Fruit fly (Drosophila melanogaster): ENCODE results near the gene Nlp.

The Nlp gene

dm6 chr3R:30014977-30015514, 10.5 kb downstream of the Nlp start, which contains the start of gene CG7920 (continued):
- peak; percentile 25 for TF ChIP-seq NfI (GFP tag; optimal IDR thresholded peaks at IDR 0.05)
- TF ChIP-seq Hey (tag; optimal IDR thresholded peaks at IDR 0.05), result no peak
- TF ChIP-seq sug (tag; optimal IDR thresholded peaks at IDR 0.05), result no peak
- no peak for TF ChIP-seq Ada2b (GFP tag; IDR thresholded peaks at IDR 0.05)
- no peak for TF ChIP-seq CG32772 (GFP tag; IDR thresholded peaks at IDR 0.05)
- peak; percentile 43 for TF ChIP-seq CG17186 (GFP tag; optimal IDR thresholded peaks at IDR 0.05)
- TF ChIP-seq cwo (GFP tag; optimal IDR thresholded peaks at IDR 0.05), result peak; percentile 2
- TF ChIP-seq CG7928 (GFP tag; optimal IDR thresholded peaks at IDR 0.05), result no peak
- no peak for TF ChIP-seq CG3995 (GFP tag; optimal IDR thresholded peaks at IDR 0.05)
- TF ChIP-seq hth (optimal IDR thresholded peaks at IDR 0.05), result no peak
- TF ChIP-seq CG33213 (GFP tag; optimal IDR thresholded peaks at IDR 0.05), result peak; percentile 42
- TF ChIP-seq CG12391 (tag; optimal IDR thresholded peaks at IDR 0.05), result no peak
- TF ChIP-seq Usf (GFP tag; optimal IDR thresholded peaks at IDR 0.05), result no peak
- TF ChIP-seq gcm2 (GFP tag; optimal IDR thresholded peaks at IDR 0.05), result no peak
- TF ChIP-seq Taf1 (GFP tag; IDR thresholded peaks at IDR 0.05), result no peak
- TF ChIP-seq CG4360 (GFP tag; IDR thresholded peaks at IDR 0.05), result no peak
- TF ChIP-seq zf30C (GFP tag; optimal IDR thresholded peaks at IDR 0.05), result no peak
- TF ChIP-seq zfh1 (GFP tag; IDR thresholded peaks at IDR 0.05), result no peak
- no peak for TF ChIP-seq Ssrp (tag; optimal IDR thresholded peaks at IDR 0.05)
- no peak for TF ChIP-seq Six4 (GFP tag; optimal IDR thresholded peaks at IDR 0.05)
- no peak for TF ChIP-seq CG2199 (GFP tag; IDR thresholded peaks at IDR 0.05)
- peak; percentile 76 for TF ChIP-seq knrl (GFP tag; IDR thresholded peaks at IDR 0.05; ENCODE audit: partially characterized antibody)
- TF ChIP-seq HmgZ (tag; optimal IDR thresholded peaks at IDR 0.05), result peak; percentile 68
- TF ChIP-seq Eip74EF (GFP tag; optimal IDR thresholded peaks at IDR 0.05), result no peak
- no peak for TF ChIP-seq CG9932 (GFP tag; IDR thresholded peaks at IDR 0.05)
- no peak for TF ChIP-seq tll (GFP tag; optimal IDR thresholded peaks at IDR 0.05)
- peak; percentile 1 for TF ChIP-seq nmo (GFP tag; optimal IDR thresholded peaks at IDR 0.05)
- TF ChIP-seq CG18619 (GFP tag; optimal IDR thresholded peaks at IDR 0.05), result no peak
- TF ChIP-seq CG3838 (GFP tag; optimal IDR thresholded peaks at IDR 0.05), result no peak
- TF ChIP-seq CG13296 (GFP tag; optimal IDR thresholded peaks at IDR 0.05), result peak; percentile 48
- no peak for TF ChIP-seq CG4707 (GFP tag; optimal IDR thresholded peaks at IDR 0.05)
- TF ChIP-seq CHES-1-like (GFP tag; optimal IDR thresholded peaks at IDR 0.05), result peak; percentile 3
- TF ChIP-seq slou (GFP tag; optimal IDR thresholded peaks at IDR 0.05), result no peak
- no peak for TF ChIP-seq kay (GFP tag; optimal IDR thresholded peaks at IDR 0.05)
- no peak for TF ChIP-seq CG30431 (GFP tag; optimal IDR thresholded peaks at IDR 0.05)
- peak; percentile 14 for TF ChIP-seq Meics (GFP tag; optimal IDR thresholded peaks at IDR 0.05)
- TF ChIP-seq ssp (GFP tag; IDR thresholded peaks at IDR 0.05), result no peak
- peak; percentile 89 for TF ChIP-seq Dll (GFP tag; IDR thresholded peaks at IDR 0.05; ENCODE audit: partially characterized antibody)
- TF ChIP-seq Jarid2 (GFP tag; optimal IDR thresholded peaks at IDR 0.05), result peak; percentile 83
- TF ChIP-seq onecut (GFP tag; IDR thresholded peaks at IDR 0.05), result no peak
- no peak for TF ChIP-seq CG15011 (GFP tag; optimal IDR thresholded peaks at IDR 0.05)
- TF ChIP-seq Ets65A (GFP tag), result no peak
- no peak for TF ChIP-seq emc (GFP tag; optimal IDR thresholded peaks at IDR 0.05)
- no peak for TF ChIP-seq sim (GFP tag; IDR thresholded peaks at IDR 0.05)
- TF ChIP-seq pfk (GFP tag; optimal IDR thresholded peaks at IDR 0.05), result no peak
- TF ChIP-seq en (GFP tag; optimal IDR thresholded peaks at IDR 0.05), result no peak
- peak; percentile 10 for TF ChIP-seq maf-S (GFP tag; optimal IDR thresholded peaks at IDR 0.05)
- TF ChIP-seq CG10543 (GFP tag; optimal IDR thresholded peaks at IDR 0.05), result peak; percentile 58
- no peak for TF ChIP-seq CG11456 (GFP tag; IDR thresholded peaks at IDR 0.05)
- TF ChIP-seq Med (GFP tag), result peak; percentile 83
- TF ChIP-seq nau (GFP tag; optimal IDR thresholded peaks at IDR 0.05), result peak; percentile 12

Data from whole organism, embryonic.